Worm (Caenorhabditis elegans): ENCODE measurements around the gene B0228.7.
A peak's percentile ranks its signal among the peaks of the same experiment; 100 is the strongest.

The B0228.7 gene

ce11 chrII:7801899-7802298 is 43.1 kb upstream of the B0228.7 start (continued):
- no peak for TF ChIP-seq vab-15 (tag; optimal IDR thresholded peaks at IDR 0.05)
- TF ChIP-seq nhr-12 (tag; optimal IDR thresholded peaks at IDR 0.05) = no peak
- TF ChIP-seq mep-1 (tag; optimal IDR thresholded peaks at IDR 0.05) = no peak
- TF ChIP-seq sptf-1 (tag; optimal IDR thresholded peaks at IDR 0.05) = no peak
- TF ChIP-seq F16B12.6 (tag; optimal IDR thresholded peaks at IDR 0.05) = no peak
- no peak for TF ChIP-seq lin-13 (GFP tag; optimal IDR thresholded peaks at IDR 0.05)
- TF ChIP-seq unc-30 (tag; optimal IDR thresholded peaks at IDR 0.05) = no peak
- TF ChIP-seq snpc-4 (tag; optimal IDR thresholded peaks at IDR 0.05) = no peak
- TF ChIP-seq sox-4 (tag; optimal IDR thresholded peaks at IDR 0.05) = no peak
- no peak for TF ChIP-seq dsc-1 (tag; optimal IDR thresholded peaks at IDR 0.05)
- no peak for TF ChIP-seq ama-1 (optimal IDR thresholded peaks at IDR 0.05)
- no peak for TF ChIP-seq lsy-2 (tag; optimal IDR thresholded peaks at IDR 0.05)
- peak; percentile 38 for TF ChIP-seq blmp-1 (tag; optimal IDR thresholded peaks at IDR 0.05)
- TF ChIP-seq ces-1 (GFP tag; optimal IDR thresholded peaks at IDR 0.05) = no peak
- peak; percentile 56 for TF ChIP-seq lin-14 (GFP tag; optimal IDR thresholded peaks at IDR 0.05)
- peak; percentile 92 for TF ChIP-seq nhr-85 (tag)

ce11 chrII:7801255-7801654 is 42.4 kb upstream of the B0228.7 start:
- TF ChIP-seq nhr-11 (tag; optimal IDR thresholded peaks at IDR 0.05) (no peak), snpc-4 (tag; optimal IDR thresholded peaks at IDR 0.05) (no peak)

ce11 chrII:7795299-7795698 is 36.5 kb upstream of the B0228.7 start:
- TF ChIP-seq sox-4 (tag; optimal IDR thresholded peaks at IDR 0.05) (no peak), dpl-1 (GFP tag; optimal IDR thresholded peaks at IDR 0.05) (no peak), unc-30 (tag; optimal IDR thresholded peaks at IDR 0.05) (no peak), lin-14 (GFP tag; optimal IDR thresholded peaks at IDR 0.05) (peak; percentile 48), fkh-10 (GFP tag; optimal IDR thresholded peaks at IDR 0.05) (peak; percentile 47), ceh-63 (GFP tag; optimal IDR thresholded peaks at IDR 0.05) (no peak)

ce11 chrII:7794222-7794621 is 35.4 kb upstream of the B0228.7 start, which contains the start of gene glr-4:
TSS of gene glr-4 (minus strand) at chrII:7794322.
- TF ChIP-seq ztf-11 (tag; optimal IDR thresholded peaks at IDR 0.05) (no peak), nhr-28 (tag; optimal IDR thresholded peaks at IDR 0.05) (no peak), nhr-47 (tag; optimal IDR thresholded peaks at IDR 0.05) (no peak), rnt-1 (tag; optimal IDR thresholded peaks at IDR 0.05) (no peak), lin-14 (GFP tag; optimal IDR thresholded peaks at IDR 0.05) (no peak), sptf-1 (tag; optimal IDR thresholded peaks at IDR 0.05) (no peak), nhr-84 (tag; optimal IDR thresholded peaks at IDR 0.05) (no peak), efl-1 (optimal IDR thresholded peaks at IDR 0.05) (no peak), efl-1 (GFP tag; optimal IDR thresholded peaks at IDR 0.05 in 1 of 2) (no peak)

- TF ChIP-seq nhr-19 (GFP tag; conservative IDR thresholded peaks at IDR 0.05) (no peak), lin-35 (GFP tag; optimal IDR thresholded peaks at IDR 0.05) (no peak), egl-13 (tag; optimal IDR thresholded peaks at IDR 0.05) (no peak), lin-13 (GFP tag; optimal IDR thresholded peaks at IDR 0.05) (no peak), elt-3 (tag; optimal IDR thresholded peaks at IDR 0.05) (peak in 2 of 6 experiments; percentile 6 to 40), nhr-11 (tag; optimal IDR thresholded peaks at IDR 0.05) (no peak), lir-3 (tag; optimal IDR thresholded peaks at IDR 0.05; ENCODE audit: poor library complexity) (no peak), ceh-63 (GFP tag; optimal IDR thresholded peaks at IDR 0.05) (no peak), egl-27 (tag; optimal IDR thresholded peaks at IDR 0.05) (no peak), unc-30 (tag; optimal IDR thresholded peaks at IDR 0.05) (no peak), ztf-11 (tag; optimal IDR thresholded peaks at IDR 0.05) (no peak), C04F5.9 (tag; optimal IDR thresholded peaks at IDR 0.05) (no peak), nhr-77 (tag; optimal IDR thresholded peaks at IDR 0.05) (no peak), hpl-2 (GFP tag; optimal IDR thresholded peaks at IDR 0.05) (no peak), ztf-4 (tag; optimal IDR thresholded peaks at IDR 0.05) (no peak), blmp-1 (tag; optimal IDR thresholded peaks at IDR 0.05) (peak; percentile 50), zag-1 (tag; optimal IDR thresholded peaks at IDR 0.05) (no peak), snu-23 (GFP tag; optimal IDR thresholded peaks at IDR 0.05) (peak; percentile 42), ceh-88 (GFP tag; IDR thresholded peaks at IDR 0.05) (no peak), nhr-85 (tag) (peak; percentile 89), grh-1 (GFP tag; IDR thresholded peaks at IDR 0.05) (no peak), mep-1 (tag; optimal IDR thresholded peaks at IDR 0.05) (peak; percentile 50), zip-4 (GFP tag; optimal IDR thresholded peaks at IDR 0.05) (no peak), dsc-1 (tag; optimal IDR thresholded peaks at IDR 0.05) (no peak), snpc-4 (tag; optimal IDR thresholded peaks at IDR 0.05) (no peak), lin-14 (GFP tag; optimal IDR thresholded peaks at IDR 0.05) (peak; percentile 68), lsy-2 (tag; optimal IDR thresholded peaks at IDR 0.05) (peak in 1 of 2 experiments; percentile 59), nhr-20 (tag; optimal IDR thresholded peaks at IDR 0.05) (peak; percentile 26), unc-130 (tag; optimal IDR thresholded peaks at IDR 0.05) (no peak), nhr-28 (tag; optimal IDR thresholded peaks at IDR 0.05) (no peak), fos-1 (tag; optimal IDR thresholded peaks at IDR 0.05) (no peak)
Observed at ce11 chrII:7792514-7792913, 33.7 kb upstream of the B0228.7 start.
